Fruit fly (Drosophila melanogaster) whole organism, prepupa: ENCODE data around the gene IntS9.

ENCODE experiments used
- CG6792 ChIP-seq: fragments of 200-800 bp; sonication (Bioruptor generic); optimal IDR thresholded peaks from 3 replicates; lab custom pipeline; 2016; ENCODE audit warnings: missing biosample characterization, missing genetic modification characterization
- CG6854 ChIP-seq: fragments of 200-800 bp; sonication (Bioruptor generic); optimal IDR thresholded peaks from 2 replicates; lab custom pipeline; 2017; ENCODE audit warnings: missing biosample characterization, mild to moderate bottlenecking, missing genetic modification characterization
- CG8319 ChIP-seq: fragments of 200-800 bp; sonication (Bioruptor generic); optimal IDR thresholded peaks from 3 replicates; lab custom pipeline; 2016; ENCODE audit warnings: missing biosample characterization, missing genetic modification characterization
- Ets96B ChIP-seq: fragments of 200-800 bp; optimal IDR thresholded peaks from 2 replicates; lab custom pipeline; 2019; ENCODE audit warnings: missing biosample characterization, mild to moderate bottlenecking, missing genetic modification characterization, moderate library complexity
- cyc ChIP-seq: fragments of 200-800 bp; sonication (Bioruptor generic); optimal IDR thresholded peaks from 3 replicates; lab custom pipeline; 2016; ENCODE audit warnings: missing biosample characterization, missing genetic modification characterization
- fkh ChIP-seq: fragments of 200-800 bp; sonication (Bioruptor generic); optimal IDR thresholded peaks from 3 replicates; lab custom pipeline; 2017; ENCODE audit warnings: missing biosample characterization, mild to moderate bottlenecking, missing genetic modification characterization, moderate library complexity

dm6 chr3L:16151742-16152141 is 46.3 kb upstream of the IntS9 start:
- no peak for TF ChIP-seq CG6854
- TF ChIP-seq fkh (GFP tag; lab: Kevin White, UChicago): no peak
- TF ChIP-seq CG6792: no peak
- TF ChIP-seq Ets96B (tag; lab: Kevin White, UChicago): no peak
- TF ChIP-seq cyc (GFP tag; lab: Kevin White, UChicago): no peak
- no peak for TF ChIP-seq CG8319 (GFP tag; lab: Kevin White, UChicago)
